Fruit fly (Drosophila melanogaster): Measurements from ENCODE around the gene CG8260.
A peak's percentile ranks its signal among the peaks of the same experiment; 100 is the strongest.

dm6 chrX:15738890-15739550 lies 17.1 kb upstream of the CG8260 start, which contains the start of the genes CG11679 and CG8206:
- TF ChIP-seq fd64A (GFP tag; optimal IDR thresholded peaks at IDR 0.05) (no peak), dimm (GFP tag; IDR thresholded peaks at IDR 0.05) (no peak), CG8478 (optimal IDR thresholded peaks at IDR 0.05) (no peak), Lpt (GFP tag; optimal IDR thresholded peaks at IDR 0.05) (no peak), TFAM (GFP tag; optimal IDR thresholded peaks at IDR 0.05) (no peak), CG12769 (tag; optimal IDR thresholded peaks at IDR 0.05) (no peak), CG42726 (GFP tag; IDR thresholded peaks at IDR 0.05; ENCODE audit: partially characterized antibody) (no peak), Dip3 (GFP tag; optimal IDR thresholded peaks at IDR 0.05) (peak; percentile 38), Sry-β (GFP tag; optimal IDR thresholded peaks at IDR 0.05) (peak; percentile 96)
